Worm (Caenorhabditis elegans) whole organism, early embryonic: ENCODE measurements around the gene C06B3.1.

Source experiments
- ceh-13 ChIP-seq: fragments of 200-800 bp; sonication (Bioruptor generic); optimal IDR thresholded peaks from 2 replicates; lab custom pipeline; 2018; ENCODE audit warnings: mild to moderate bottlenecking, missing genetic modification characterization, missing compliant biosample characterization
- tbx-11 ChIP-seq: fragments of 200-800 bp; sonication (Bioruptor generic); IDR thresholded peaks from 2 replicates; pipeline ENCODE4 v1.3.6; 2022; ENCODE audit warnings: missing genetic modification characterization, missing compliant biosample characterization
- tbx-37 ChIP-seq: fragments of 200-800 bp; sonication (Bioruptor generic); conservative IDR thresholded peaks from 2 replicates; pipeline ENCODE4 v1.3.6; 2022; ENCODE audit warnings: missing genetic modification reagents, missing genetic modification characterization, missing compliant biosample characterization

ce11 chrV:13907557-13908104 is 5.0 kb downstream of the C06B3.1 start:
- TF ChIP-seq tbx-11 (GFP tag; lab: Robert Waterston, UW) (no peak), ceh-13 (GFP tag; lab: Kevin White, UChicago) (no peak), tbx-37 (GFP tag; lab: Robert Waterston, UW) (no peak)
